Fruit fly (Drosophila melanogaster) whole organism, prepupa: ENCODE data around the gene CG18259.

Source experiments
- CG11902 ChIP-seq: fragments of 200-800 bp; sonication (Bioruptor generic); optimal IDR thresholded peaks from 3 replicates; lab custom pipeline; 2016; ENCODE audit warnings: missing biosample characterization, missing genetic modification characterization
- CG32006 ChIP-seq: fragments of 200-800 bp; sonication (Bioruptor generic); optimal IDR thresholded peaks from 3 replicates; lab custom pipeline; 2017; ENCODE audit warnings: missing biosample characterization, mild to moderate bottlenecking, missing genetic modification characterization
- CG6808 ChIP-seq: fragments of 200-800 bp; sonication (Bioruptor generic); optimal IDR thresholded peaks from 3 replicates; lab custom pipeline; 2017; ENCODE audit warnings: missing biosample characterization, missing genetic modification characterization, mild to moderate bottlenecking, moderate library complexity, missing genetic modification reagents
- Ets96B ChIP-seq: fragments of 200-800 bp; optimal IDR thresholded peaks from 2 replicates; lab custom pipeline; 2019; ENCODE audit warnings: missing biosample characterization, mild to moderate bottlenecking, missing genetic modification characterization, moderate library complexity
- Gug ChIP-seq: fragments of 200-800 bp; sonication (Bioruptor generic); IDR thresholded peaks from 2 replicates; pipeline ENCODE4 v1.3.6; 2022; ENCODE audit warnings: missing biosample characterization, missing genetic modification characterization
- Hr39 ChIP-seq: fragments of 200-800 bp; sonication (Bioruptor generic); optimal IDR thresholded peaks from 2 replicates; lab custom pipeline; 2016; ENCODE audit warnings: missing biosample characterization, missing genetic modification characterization
- OdsH ChIP-seq: fragments of 200-800 bp; sonication (Bioruptor generic); optimal IDR thresholded peaks from 3 replicates; lab custom pipeline; 2016; ENCODE audit warnings: missing biosample characterization, missing genetic modification characterization
- Smox ChIP-seq: fragments of 200-800 bp; sonication (Bioruptor generic); optimal IDR thresholded peaks from 3 replicates; lab custom pipeline; 2016; ENCODE audit warnings: missing biosample characterization, missing genetic modification characterization
- Sox102F ChIP-seq: fragments of 200-800 bp; sonication (Bioruptor generic); optimal IDR thresholded peaks from 2 replicates; lab custom pipeline; 2016; ENCODE audit warnings: missing biosample characterization, mild to moderate bottlenecking, missing genetic modification characterization
- Sox14 ChIP-seq: fragments of 200-800 bp; sonication (Bioruptor generic); optimal IDR thresholded peaks from 3 replicates; lab custom pipeline; 2016; ENCODE audit warnings: missing biosample characterization, missing genetic modification characterization
- acj6 ChIP-seq: fragments of 200-800 bp; sonication (Bioruptor generic); optimal IDR thresholded peaks from 3 replicates; lab custom pipeline; 2016; ENCODE audit warnings: missing biosample characterization, missing genetic modification characterization
- esn ChIP-seq: fragments of 200-800 bp; sonication (Bioruptor generic); optimal IDR thresholded peaks from 2 replicates; lab custom pipeline; 2016; ENCODE audit warnings: missing biosample characterization, mild to moderate bottlenecking, missing genetic modification characterization, moderate library complexity
- topi ChIP-seq: fragments of 200-800 bp; sonication (Bioruptor generic); optimal IDR thresholded peaks from 3 replicates; lab custom pipeline; 2016; ENCODE audit warnings: missing biosample characterization, missing genetic modification characterization

DNA sequence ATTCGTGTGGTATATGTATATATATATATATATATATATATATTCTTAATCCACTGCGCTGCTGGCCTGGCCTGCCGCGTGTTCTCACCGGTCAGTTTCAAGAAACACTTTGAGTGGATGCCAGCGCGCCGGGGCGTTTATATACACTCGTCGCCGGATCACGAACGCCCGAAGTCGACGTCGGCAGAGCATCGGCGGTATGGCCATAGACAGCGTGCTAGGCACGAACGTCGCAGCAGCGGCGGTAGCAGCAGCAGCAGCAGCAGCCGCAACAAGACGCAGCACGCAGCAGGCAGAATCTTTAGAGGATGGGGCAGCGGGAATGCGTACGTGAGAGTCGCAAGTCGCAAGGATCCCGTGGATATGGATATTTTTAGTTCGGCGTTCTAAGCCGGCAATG is 14.3 kb upstream of the CG18259 start, which contains the start of gene bnb:
- no peak for TF ChIP-seq Gug (GFP tag; lab: Robert Waterston, UW)
- no peak for TF ChIP-seq Smox
- no peak for TF ChIP-seq Sox102F (GFP tag; lab: Kevin White, UChicago)
- TF ChIP-seq CG11902, result no peak
- no peak for TF ChIP-seq Ets96B (tag; lab: Kevin White, UChicago)
- no peak for TF ChIP-seq esn (GFP tag; lab: Kevin White, UChicago)
- no peak for TF ChIP-seq Sox14 (GFP tag; lab: Kevin White, UChicago)
- TF ChIP-seq OdsH, result no peak
- no peak for TF ChIP-seq CG32006 (GFP tag; lab: Kevin White, UChicago)
- TF ChIP-seq acj6 (GFP tag; lab: Kevin White, UChicago), result no peak
- TF ChIP-seq topi (GFP tag; lab: Kevin White, UChicago), result no peak
- no peak for TF ChIP-seq Hr39 (GFP tag; lab: Kevin White, UChicago)
- TF ChIP-seq CG6808 (GFP tag; lab: Kevin White, UChicago), result no peak
